Worm (Caenorhabditis elegans) whole organism, L4/young adult: ENCODE results near the gene F58E6.11.

Experiments used
- dao-5 ChIP-seq: sonication (generic microtip); optimal IDR thresholded peaks from 2 replicates; lab custom pipeline; 2016; ENCODE audit warnings: missing genotype, missing genetic modification characterization, moderate library complexity, missing compliant biosample characterization
- him-1 ChIP-seq: sonication (generic microtip); optimal IDR thresholded peaks from 2 replicates; lab custom pipeline; 2016; ENCODE audit warnings: missing genotype, missing genetic modification reagents, missing genetic modification characterization, missing compliant biosample characterization

ce11 chrV:9714909-9715308 lies 42.9 kb downstream of the F58E6.11 start, which contains the start of gene F40F9.3:
- no peak for TF ChIP-seq him-1
- TF ChIP-seq dao-5 (tag; lab: Kevin White, UChicago) = no peak
